Fruit fly (Drosophila melanogaster) whole organism, embryonic: ENCODE results near the gene spn-B.

Experiments
- Atf-2 ChIP-seq: fragments of 200-800 bp; sonication (Bioruptor generic); optimal IDR thresholded peaks from 2 replicates; lab custom pipeline; 2016; ENCODE audit warnings: missing biosample characterization, missing genetic modification characterization
- Bdp1 ChIP-seq: fragments of 200-800 bp; sonication (Bioruptor generic); optimal IDR thresholded peaks from 3 replicates; lab custom pipeline; 2016; ENCODE audit warnings: missing biosample characterization, missing genetic modification characterization
- CG1024 ChIP-seq: fragments of 200-800 bp; sonication (Bioruptor generic); IDR thresholded peaks from 2 replicates; pipeline ENCODE4 v1.3.6; 2022; ENCODE audit warnings: missing biosample characterization, missing genetic modification characterization
- CG10543 ChIP-seq: fragments of 200-800 bp; sonication (Bioruptor generic); optimal IDR thresholded peaks from 3 replicates; lab custom pipeline; 2017; ENCODE audit warnings: missing biosample characterization, mild to moderate bottlenecking, missing genetic modification characterization, moderate library complexity
- CG10565 ChIP-seq: fragments of 200-800 bp; sonication (Bioruptor generic); optimal IDR thresholded peaks from 3 replicates; lab custom pipeline; 2016; ENCODE audit warnings: missing biosample characterization, mild to moderate bottlenecking, missing genetic modification characterization
- CG10654 ChIP-seq: fragments of 200-800 bp; sonication (Bioruptor generic); optimal IDR thresholded peaks from 2 replicates; lab custom pipeline; 2016; ENCODE audit warnings: missing biosample characterization, missing genetic modification characterization
- CG12155 ChIP-seq: fragments of 200-800 bp; sonication (Bioruptor generic); optimal IDR thresholded peaks from 3 replicates; lab custom pipeline; 2016; ENCODE audit warnings: missing biosample characterization, missing genetic modification characterization
- CG13894 ChIP-seq: fragments of 200-800 bp; sonication (Bioruptor generic); optimal IDR thresholded peaks from 3 replicates; lab custom pipeline; 2018; ENCODE audit warnings: missing biosample characterization, mild to moderate bottlenecking, missing genetic modification characterization, moderate library complexity
- CG14710 ChIP-seq: fragments of 200-800 bp; sonication (Bioruptor generic); optimal IDR thresholded peaks from 3 replicates; lab custom pipeline; 2019; ENCODE audit warnings: missing biosample characterization, mild to moderate bottlenecking, missing genetic modification characterization, moderate library complexity
- CG15601 ChIP-seq: fragments of 200-800 bp; sonication (Bioruptor generic); optimal IDR thresholded peaks from 3 replicates; lab custom pipeline; 2019; ENCODE audit warnings: missing biosample characterization, mild to moderate bottlenecking, missing genetic modification characterization, moderate library complexity
- CG17186 ChIP-seq: fragments of 200-800 bp; sonication (Bioruptor generic); optimal IDR thresholded peaks from 3 replicates; lab custom pipeline; 2017; ENCODE audit warnings: missing biosample characterization, missing genetic modification reagents, missing genetic modification characterization
- CG17328 ChIP-seq: fragments of 200-800 bp; sonication (Bioruptor generic); IDR thresholded peaks from 2 replicates; pipeline ENCODE4 v1.3.6; 2022; ENCODE audit warnings: missing biosample characterization, missing genetic modification characterization
- CG17912 ChIP-seq: fragments of 200-800 bp; sonication (Bioruptor generic); optimal IDR thresholded peaks from 2 replicates; lab custom pipeline; 2018; ENCODE audit warnings: missing biosample characterization, mild to moderate bottlenecking, missing genetic modification characterization
- CG2199 ChIP-seq: fragments of 200-800 bp; sonication (Bioruptor generic); IDR thresholded peaks from 3 replicates; pipeline ENCODE4 v1.3.6; 2022; ENCODE audit warnings: missing biosample characterization, missing genetic modification characterization
- CG2889 ChIP-seq: fragments of 200-800 bp; sonication (Bioruptor generic); IDR thresholded peaks from 3 replicates; pipeline ENCODE4 v1.3.6; 2022; ENCODE audit warnings: missing biosample characterization, missing genetic modification characterization
- CG31365 ChIP-seq: fragments of 200-800 bp; sonication (Bioruptor generic); optimal IDR thresholded peaks from 2 replicates; lab custom pipeline; 2018; ENCODE audit warnings: missing biosample characterization, mild to moderate bottlenecking, missing genetic modification characterization
- CG5180 ChIP-seq: fragments of 200-800 bp; sonication (Bioruptor generic); optimal IDR thresholded peaks from 3 replicates; lab custom pipeline; 2017; ENCODE audit warnings: missing biosample characterization, missing genetic modification characterization, mild to moderate bottlenecking, moderate library complexity, missing genetic modification reagents
- CG6683 ChIP-seq: fragments of 200-800 bp; sonication (Bioruptor generic); optimal IDR thresholded peaks from 2 replicates; lab custom pipeline; 2017; ENCODE audit warnings: missing biosample characterization, mild to moderate bottlenecking, missing genetic modification characterization, missing genetic modification reagents
- CG7963 ChIP-seq: fragments of 200-800 bp; sonication (Bioruptor generic); IDR thresholded peaks from 3 replicates; pipeline ENCODE4 v1.3.6; 2022; ENCODE audit warnings: missing biosample characterization, missing genetic modification characterization; ENCODE audit not compliant: partially characterized antibody
- CG8281 ChIP-seq: fragments of 200-800 bp; sonication (Bioruptor generic); optimal IDR thresholded peaks from 2 replicates; lab custom pipeline; 2018; ENCODE audit warnings: missing biosample characterization, mild to moderate bottlenecking, missing genetic modification characterization, moderate library complexity
- CG8924 ChIP-seq: fragments of 200-800 bp; optimal IDR thresholded peaks from 3 replicates; lab custom pipeline; 2019; ENCODE audit warnings: missing biosample characterization, mild to moderate bottlenecking, missing genetic modification characterization, moderate library complexity
- H2.0 ChIP-seq: fragments of 200-800 bp; sonication (Bioruptor generic); IDR thresholded peaks from 2 replicates; pipeline ENCODE4 v1.3.6; 2022; ENCODE audit warnings: missing biosample characterization, missing genetic modification characterization
- Hr39 ChIP-seq: fragments of >200 bp; optimal IDR thresholded peaks from 2 replicates; lab custom pipeline; 2017
- Lhr ChIP-seq: fragments of 200-800 bp; sonication (Bioruptor generic); optimal IDR thresholded peaks from 3 replicates; lab custom pipeline; 2017; ENCODE audit warnings: mild to moderate bottlenecking, missing biosample characterization, missing genetic modification reagents, missing genetic modification characterization
- Med ChIP-seq: fragments of 200-800 bp; sonication (Bioruptor generic); peaks from one replicate; lab custom pipeline; 2016; ENCODE audit warnings: missing biosample characterization, missing genetic modification characterization, mild to moderate bottlenecking, inconsistent platforms, moderate library complexity
- Nf-YB ChIP-seq: fragments of 200-800 bp; sonication (Bioruptor generic); optimal IDR thresholded peaks from 3 replicates; lab custom pipeline; 2019; ENCODE audit warnings: missing biosample characterization, mild to moderate bottlenecking, missing genetic modification characterization, moderate library complexity
- Rfx ChIP-seq: fragments of 200-800 bp; sonication (Bioruptor generic); IDR thresholded peaks from 2 replicates; pipeline ENCODE4 v1.3.6; 2022; ENCODE audit warnings: missing biosample characterization, missing genetic modification characterization
- Sin3A ChIP-seq: fragments of >200 bp; optimal IDR thresholded peaks from 2 replicates; lab custom pipeline; 2018
- Six4 ChIP-seq: fragments of 200-800 bp; sonication (Bioruptor generic); optimal IDR thresholded peaks from 2 replicates; lab custom pipeline; 2016; ENCODE audit warnings: missing biosample characterization, missing genetic modification characterization
- ase ChIP-seq: fragments of 200-800 bp; sonication (Bioruptor generic); IDR thresholded peaks from 3 replicates; pipeline ENCODE4 v1.3.6; 2022; ENCODE audit warnings: missing biosample characterization, missing genetic modification characterization
- btn ChIP-seq: fragments of 200-800 bp; sonication (Bioruptor generic); optimal IDR thresholded peaks from 2 replicates; lab custom pipeline; 2016; ENCODE audit warnings: missing biosample characterization, missing genetic modification characterization
- cad ChIP-seq: fragments of >200 bp; optimal IDR thresholded peaks from 2 replicates; lab custom pipeline; 2017; ENCODE audit warnings: missing biosample characterization, missing genetic modification characterization
- chinmo ChIP-seq: fragments of 200-800 bp; sonication (Bioruptor generic); IDR thresholded peaks from 4 replicates; pipeline ENCODE4 v1.3.6; 2022; ENCODE audit warnings: missing biosample characterization, missing genetic modification characterization; ENCODE audit not compliant: partially characterized antibody
- exex ChIP-seq: fragments of 200-800 bp; sonication (Bioruptor generic); optimal IDR thresholded peaks from 4 replicates; lab custom pipeline; 2018; ENCODE audit warnings: missing biosample characterization, mild to moderate bottlenecking, missing genetic modification characterization, moderate library complexity
- gem ChIP-seq: fragments of 200-800 bp; sonication (Bioruptor generic); optimal IDR thresholded peaks from 2 replicates; lab custom pipeline; 2019; ENCODE audit warnings: missing biosample characterization, mild to moderate bottlenecking, missing genetic modification characterization, moderate library complexity
- grau ChIP-seq: fragments of 200-800 bp; optimal IDR thresholded peaks from 3 replicates; lab custom pipeline; 2019; ENCODE audit warnings: missing biosample characterization, mild to moderate bottlenecking, missing genetic modification characterization, moderate library complexity
- gsb-n ChIP-seq: fragments of 200-800 bp; sonication (Bioruptor generic); optimal IDR thresholded peaks from 3 replicates; lab custom pipeline; 2018; ENCODE audit warnings: missing biosample characterization, mild to moderate bottlenecking, missing genetic modification characterization
- pan ChIP-seq, 4 experiments: fragments of >200 bp in 3 of 4; fragments of 200-800 bp in 1 of 4; sonication (Bioruptor generic) in 1 of 4; optimal IDR thresholded peaks in 3 of 4; IDR thresholded peaks in 1 of 4; 2 replicates each; pipeline versions ENCODE4 v1.3.6 to Lab custom; 2017 to 2022; ENCODE audit warnings: missing biosample characterization in 2 of 4, missing genetic modification characterization in 2 of 4, mixed read lengths in 1 of 4
- pb ChIP-seq: fragments of 200-800 bp; sonication (Bioruptor generic); optimal IDR thresholded peaks from 3 replicates; lab custom pipeline; 2016; ENCODE audit warnings: missing biosample characterization, missing genetic modification characterization
- peb ChIP-seq: fragments of 200-800 bp; sonication (Bioruptor generic); IDR thresholded peaks from 2 replicates; pipeline ENCODE4 v1.3.6; 2022; ENCODE audit warnings: missing biosample characterization, missing genetic modification characterization
- pfk ChIP-seq: fragments of 200-800 bp; sonication (Bioruptor generic); optimal IDR thresholded peaks from 2 replicates; lab custom pipeline; 2018; ENCODE audit warnings: missing biosample characterization, mild to moderate bottlenecking, missing genetic modification characterization, moderate library complexity
- pnt ChIP-seq: fragments of 200-800 bp; sonication (Bioruptor generic); optimal IDR thresholded peaks from 3 replicates; lab custom pipeline; 2016; ENCODE audit warnings: missing biosample characterization, missing genetic modification characterization
- ranshi ChIP-seq: fragments of 200-800 bp; sonication (Bioruptor generic); IDR thresholded peaks from 2 replicates; pipeline ENCODE4 v1.3.6; 2022; ENCODE audit warnings: missing biosample characterization, missing genetic modification characterization
- shn ChIP-seq: fragments of 200-800 bp; sonication (Bioruptor generic); optimal IDR thresholded peaks from 3 replicates; lab custom pipeline; 2016; ENCODE audit warnings: missing biosample characterization, missing genetic modification characterization
- sim ChIP-seq: fragments of 200-800 bp; sonication (Bioruptor generic); IDR thresholded peaks from 2 replicates; pipeline ENCODE4 v1.3.6; 2022; ENCODE audit warnings: missing biosample characterization, missing genetic modification characterization
- ssp ChIP-seq: fragments of 200-800 bp; sonication (Bioruptor generic); IDR thresholded peaks from 2 replicates; pipeline ENCODE4 v1.3.6; 2022; ENCODE audit warnings: missing biosample characterization, missing genetic modification characterization
- trem ChIP-seq: fragments of 200-800 bp; optimal IDR thresholded peaks from 3 replicates; lab custom pipeline; 2019; ENCODE audit warnings: missing biosample characterization, mild to moderate bottlenecking, missing genetic modification characterization, moderate library complexity
- wek ChIP-seq: fragments of 200-800 bp; sonication (Bioruptor generic); optimal IDR thresholded peaks from 3 replicates; lab custom pipeline; 2018; ENCODE audit warnings: missing biosample characterization, mild to moderate bottlenecking, missing genetic modification characterization, moderate library complexity
- z ChIP-seq: fragments of 200-800 bp; sonication (Bioruptor generic); IDR thresholded peaks from 3 replicates; pipeline ENCODE4 v1.3.6; 2022; ENCODE audit warnings: missing biosample characterization, missing genetic modification characterization
- zen ChIP-seq: fragments of 200-800 bp; sonication (Bioruptor generic); optimal IDR thresholded peaks from 3 replicates; lab custom pipeline; 2018; ENCODE audit warnings: missing biosample characterization, mild to moderate bottlenecking, missing genetic modification characterization, moderate library complexity
- zfh2 ChIP-seq: fragments of 200-800 bp; sonication (Bioruptor generic); optimal IDR thresholded peaks from 2 replicates; lab custom pipeline; 2016; ENCODE audit warnings: missing biosample characterization, missing genetic modification characterization

spn-B gene

dm6 chr3R:14353733-14354152 is 25.9 kb downstream of the spn-B start (continued):
- no peak for TF ChIP-seq CG2199
- no peak for TF ChIP-seq z (GFP tag; lab: Robert Waterston, UW)
- TF ChIP-seq CG10565 (GFP tag; lab: Kevin White, UChicago), result no peak
- no peak for TF ChIP-seq chinmo (GFP tag; lab: Robert Waterston, UW)
- peak; percentile 72 for TF ChIP-seq CG6683 (GFP tag; lab: Kevin White, UChicago)
- peak; percentile 67 for TF ChIP-seq CG5180 (GFP tag; lab: Kevin White, UChicago)
- TF ChIP-seq CG8924 (tag; lab: Kevin White, UChicago), result peak; percentile 81
- no peak for TF ChIP-seq Sin3A (lab: Kevin White, UChicago)
- no peak for TF ChIP-seq Bdp1
- peak; percentile 40 for TF ChIP-seq Six4 (GFP tag; lab: Kevin White, UChicago)
- no peak for TF ChIP-seq CG17912
- TF ChIP-seq CG17328 (GFP tag; lab: Robert Waterston, UW), result peak; percentile 59
- TF ChIP-seq CG17186 (GFP tag; lab: Kevin White, UChicago), result no peak
- TF ChIP-seq wek (GFP tag; lab: Kevin White, UChicago), result no peak
- TF ChIP-seq pfk (GFP tag; lab: Kevin White, UChicago), result no peak
- TF ChIP-seq CG13894 (tag; lab: Kevin White, UChicago), result peak; percentile 36
- TF ChIP-seq gem, result peak; percentile 86
- no peak for TF ChIP-seq Hr39 (lab: Kevin White, UChicago)
- peak; percentile 46 for TF ChIP-seq CG15601
- TF ChIP-seq Atf-2, result no peak
- TF ChIP-seq sim (GFP tag; lab: Robert Waterston, UW), result peak; percentile 18; the same call in 1 of the 2 replicates
- TF ChIP-seq btn (GFP tag; lab: Kevin White, UChicago), result no peak
- TF ChIP-seq cad (GFP tag; lab: Kevin White, UChicago), result no peak
- TF ChIP-seq Med (GFP tag; lab: Kevin White, UChicago), result peak; percentile 58
- TF ChIP-seq trem (tag; lab: Kevin White, UChicago), result peak; percentile 41
- no peak; the same call in 1 of the 2 replicates for TF ChIP-seq CG1024
- TF ChIP-seq CG14710 (tag; lab: Kevin White, UChicago), result peak; percentile 72
- peak; percentile 54 for TF ChIP-seq ranshi (GFP tag; lab: Robert Waterston, UW)
- no peak for TF ChIP-seq shn
- TF ChIP-seq CG2889 (GFP tag; lab: Robert Waterston, UW), result no peak
- peak; percentile 56 for TF ChIP-seq CG10543
- peak; percentile 71; the same call in 1 of the 3 replicates for TF ChIP-seq ase (GFP tag; lab: Robert Waterston, UW)
- TF ChIP-seq pan (optimal IDR thresholded peaks at IDR 0.05; lab: Kevin White, UChicago), result no peak
- TF ChIP-seq pan (GFP tag; optimal IDR thresholded peaks at IDR 0.05 in 1 of 2, IDR thresholded peaks at IDR 0.05 in 1 of 2), result peak in 1 of 2 experiments; percentile 51
- TF ChIP-seq peb (GFP tag; lab: Robert Waterston, UW), result no peak
- peak; percentile 76 for TF ChIP-seq grau (tag; lab: Kevin White, UChicago)
- TF ChIP-seq Rfx (GFP tag; lab: Robert Waterston, UW), result peak; percentile 67
- no peak for TF ChIP-seq zfh2 (GFP tag; lab: Kevin White, UChicago)
- no peak for TF ChIP-seq Lhr (GFP tag; lab: Kevin White, UChicago)
- peak; percentile 64 for TF ChIP-seq gsb-n (tag; lab: Kevin White, UChicago)
- TF ChIP-seq Nf-YB (GFP tag; lab: Kevin White, UChicago), result peak; percentile 24
- TF ChIP-seq CG7963 (GFP tag; lab: Robert Waterston, UW), result no peak
- no peak for TF ChIP-seq pb
- peak; percentile 19 for TF ChIP-seq CG12155 (GFP tag; lab: Kevin White, UChicago)
- no peak for TF ChIP-seq CG31365
- TF ChIP-seq exex (tag; lab: Kevin White, UChicago), result peak; percentile 14
- TF ChIP-seq CG8281 (tag; lab: Kevin White, UChicago), result peak; percentile 36
- 0 out of 2 replicates have a peak, but pooled peaks have one; percentile 7 for TF ChIP-seq H2.0 (GFP tag; lab: Robert Waterston, UW)
- peak; percentile 23 for TF ChIP-seq zen (tag; lab: Kevin White, UChicago)
- TF ChIP-seq ssp (GFP tag; lab: Robert Waterston, UW), result peak; percentile 37; the same call in 1 of the 2 replicates
- TF ChIP-seq pnt, result no peak
- peak; percentile 47 for TF ChIP-seq CG10654 (GFP tag; lab: Kevin White, UChicago)
